In the genomic region with DNA sequence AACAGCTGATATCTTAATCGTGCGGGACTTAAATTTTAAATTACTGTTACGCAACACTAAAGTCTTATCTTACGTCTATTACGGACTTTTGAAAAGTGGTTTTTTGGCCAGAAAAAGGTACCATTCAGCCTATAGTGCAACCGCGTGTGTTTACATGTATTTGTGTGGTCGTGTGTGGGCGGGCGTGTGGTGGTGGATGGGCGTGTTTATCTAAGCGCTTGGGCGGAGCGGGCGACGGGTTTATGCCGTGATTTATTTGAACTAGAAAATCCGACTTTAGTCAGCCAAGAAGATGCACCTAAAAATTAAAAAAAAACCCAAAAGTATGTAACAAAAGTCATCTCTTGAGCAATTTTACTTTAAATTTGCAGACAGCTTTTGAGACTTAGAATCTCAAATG, we compare ENCODE assay signal across 2 fruit fly cellular contexts.
TF ChIP-seq lines count a peak whose summit lies in the region.

No protein-coding gene starts in this region.

- peak; percentile 27 for TF ChIP-seq CTCF in whole organism, embryonic (GFP tag; optimal IDR thresholded peaks at IDR 0.05; lab: Kevin White, UChicago)

TF ChIP-seq in whole organism, embryonic, 481 proteins besides CTCF, POLR2A, EP300 and RAD21:
- TF ChIP-seq gsb-n (tag; optimal IDR thresholded peaks at IDR 0.05; lab: Kevin White, UChicago) (no peak), E2f2 (GFP tag; IDR thresholded peaks at IDR 0.05; lab: Robert Waterston, UW) (0 out of 2 replicates have a peak, but pooled peaks have one; percentile 7), mirr (GFP tag; optimal IDR thresholded peaks at IDR 0.05; lab: Kevin White, UChicago) (no peak), Nf-YA (GFP tag; IDR thresholded peaks at IDR 0.05; lab: Robert Waterston, UW) (no peak), fu2 (GFP tag; optimal IDR thresholded peaks at IDR 0.05; lab: Kevin White, UChicago) (no peak), vvl (GFP tag; IDR thresholded peaks at IDR 0.05; lab: Robert Waterston, UW) (peak; percentile 13; the same call in 1 of the 2 replicates), Med (GFP tag; lab: Kevin White, UChicago) (peak; percentile 81), lov (optimal IDR thresholded peaks at IDR 0.05; lab: Kevin White, UChicago) (no peak), lov (GFP tag; IDR thresholded peaks at IDR 0.05; lab: Robert Waterston, UW) (0 out of 3 replicates have a peak, but pooled peaks have one; percentile 29), ci (GFP tag; IDR thresholded peaks at IDR 0.05; lab: Robert Waterston, UW) (peak; percentile 54; the same call in 2 of the 3 replicates), Hr51 (GFP tag; optimal IDR thresholded peaks at IDR 0.05; lab: Kevin White, UChicago) (no peak), cg (GFP tag; optimal IDR thresholded peaks at IDR 0.05; lab: Kevin White, UChicago) (peak; percentile 3), Awh (GFP tag; IDR thresholded peaks at IDR 0.05; lab: Robert Waterston, UW) (0 out of 2 replicates have a peak, but pooled peaks have one; percentile 13), zen2 (GFP tag; IDR thresholded peaks at IDR 0.05; lab: Robert Waterston, UW; ENCODE audit: partially characterized antibody) (no peak), MTF-1 (GFP tag; optimal IDR thresholded peaks at IDR 0.05; lab: Kevin White, UChicago; ENCODE audit: borderline replicate concordance) (peak; percentile 56), chinmo (GFP tag; IDR thresholded peaks at IDR 0.05; lab: Robert Waterston, UW; ENCODE audit: partially characterized antibody) (0 out of 4 replicates have a peak, but pooled peaks have one; percentile 22), gce (GFP tag; IDR thresholded peaks at IDR 0.05; lab: Robert Waterston, UW) (no peak), CG3726 (GFP tag; IDR thresholded peaks at IDR 0.05; lab: Robert Waterston, UW) (no peak), sr (GFP tag; IDR thresholded peaks at IDR 0.05; lab: Robert Waterston, UW) (peak; percentile 87), ken (GFP tag; IDR thresholded peaks at IDR 0.05; lab: Robert Waterston, UW) (peak; percentile 36; the same call in 1 of the 3 replicates), HHEX (GFP tag; optimal IDR thresholded peaks at IDR 0.05; lab: Kevin White, UChicago) (no peak), CG4820 (GFP tag; optimal IDR thresholded peaks at IDR 0.05; lab: Kevin White, UChicago) (peak; percentile 58), sens-2 (GFP tag; IDR thresholded peaks at IDR 0.05; lab: Robert Waterston, UW) (0 out of 2 replicates have a peak, but pooled peaks have one; percentile 17), crol (GFP tag; IDR thresholded peaks at IDR 0.05; lab: Robert Waterston, UW) (peak; percentile 67), Fer3 (tag; optimal IDR thresholded peaks at IDR 0.05; lab: Kevin White, UChicago) (no peak), CG17912 (GFP tag; optimal IDR thresholded peaks at IDR 0.05; lab: Kevin White, UChicago) (peak; percentile 1), Pdp1 (GFP tag; optimal IDR thresholded peaks at IDR 0.05; lab: Kevin White, UChicago) (peak in 1 of 2 experiments; percentile 80), CG7928 (GFP tag; optimal IDR thresholded peaks at IDR 0.05; lab: Kevin White, UChicago) (no peak)
TF ChIP-seq in whole organism, embryonic: peak in this region for 16.

TF ChIP-seq in whole organism, prepupa, 60 proteins besides CTCF, POLR2A, EP300 and RAD21:
- TF ChIP-seq cyc (GFP tag; optimal IDR thresholded peaks at IDR 0.05; lab: Kevin White, UChicago) = no peak
- no peak for TF ChIP-seq eg (GFP tag; IDR thresholded peaks at IDR 0.05; lab: Robert Waterston, UW)
- TF ChIP-seq fkh (GFP tag; optimal IDR thresholded peaks at IDR 0.05; lab: Kevin White, UChicago) = peak; percentile 87
